Worm (Caenorhabditis elegans): ENCODE data around the gene math-37.

- TF ChIP-seq nhr-25 (tag; optimal IDR thresholded peaks at IDR 0.05) (no peak), nhr-12 (tag; optimal IDR thresholded peaks at IDR 0.05) (no peak), zag-1 (tag; optimal IDR thresholded peaks at IDR 0.05) (no peak)
Measured at ce11 chrII:2150485-2150985, 28.5 kb upstream of the math-37 start, which contains the start of the genes C40A11.7 and C40A11.8.

All from whole organism, L2 larva.